Fruit fly (Drosophila melanogaster) whole organism: ENCODE measurements around the gene phr6-4.

ENCODE experiments used
- CG8478 ChIP-seq: fragments of >200 bp; optimal IDR thresholded peaks from 2 replicates; lab custom pipeline; 2018; ENCODE audit warnings: inconsistent platforms
- EcR ChIP-seq, 2 experiments: fragments of >200 bp; optimal IDR thresholded peaks; 2 replicates each; lab custom pipeline; 2017; ENCODE audit warnings: missing biosample characterization in 2 of 2, missing genetic modification characterization in 2 of 2, missing genetic modification reagents in 2 of 2
- pan ChIP-seq: fragments of >200 bp; optimal IDR thresholded peaks from 2 replicates; lab custom pipeline; 2017
- psq ChIP-seq: fragments of >200 bp; optimal IDR thresholded peaks from 2 replicates; lab custom pipeline; 2017
- usp ChIP-seq: fragments of >200 bp; optimal IDR thresholded peaks from 2 replicates; lab custom pipeline; 2017; ENCODE audit warnings: missing biosample characterization, missing genetic modification characterization, mixed read lengths

DNA sequence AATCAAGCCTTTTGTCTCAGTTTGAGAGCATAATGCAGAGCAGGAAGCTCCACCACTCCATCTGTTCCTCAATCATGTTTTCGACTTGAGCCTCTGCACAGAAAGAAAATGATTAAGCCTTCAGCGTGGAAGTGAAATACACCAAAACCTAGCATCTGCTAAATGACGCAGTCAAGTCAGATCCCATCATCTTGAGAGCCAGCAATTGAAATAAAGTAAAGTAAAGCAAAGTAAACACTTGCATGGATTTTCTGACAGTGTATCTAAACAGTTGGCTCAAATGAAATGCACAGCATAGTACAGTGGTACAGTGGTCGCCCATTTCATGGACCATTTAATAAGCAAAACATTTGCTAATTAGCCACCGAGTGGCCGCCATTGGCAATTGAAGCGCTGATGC lies 47.8 kb downstream of the phr6-4 start:
- TF ChIP-seq psq (lab: Kevin White, UChicago): no peak
- no peak for TF ChIP-seq usp (GFP tag; lab: Kevin White, UChicago)
- TF ChIP-seq EcR (GFP tag; optimal IDR thresholded peaks at IDR 0.05; lab: Kevin White, UChicago): no peak
- no peak for TF ChIP-seq CG8478
- TF ChIP-seq pan: no peak
